Fruit fly (Drosophila melanogaster): ENCODE results near the gene Elp1.

The Elp1 gene

dm6 chr3R:11673955-11674663 lies 23.3 kb downstream of the Elp1 start, which contains the start of gene CG14715 (continued):
- TF ChIP-seq tio (GFP tag; optimal IDR thresholded peaks at IDR 0.05) (no peak), Hr39 (optimal IDR thresholded peaks at IDR 0.05) (no peak), CG2712 (tag; optimal IDR thresholded peaks at IDR 0.05) (peak; percentile 58), Bdp1 (GFP tag; optimal IDR thresholded peaks at IDR 0.05) (no peak), Oaz (GFP tag; IDR thresholded peaks at IDR 0.05) (no peak), CG17328 (GFP tag; IDR thresholded peaks at IDR 0.05) (no peak), Ets97D (GFP tag; optimal IDR thresholded peaks at IDR 0.05) (peak; percentile 53), wdn (GFP tag; IDR thresholded peaks at IDR 0.05) (no peak), Meics (GFP tag; optimal IDR thresholded peaks at IDR 0.05) (peak; percentile 6), CG6765 (GFP tag; optimal IDR thresholded peaks at IDR 0.05) (no peak), gt (GFP tag; IDR thresholded peaks at IDR 0.05) (no peak), CG12104 (GFP tag; optimal IDR thresholded peaks at IDR 0.05) (no peak), dati (GFP tag; IDR thresholded peaks at IDR 0.05) (no peak), eve (GFP tag; optimal IDR thresholded peaks at IDR 0.05) (no peak), CG11560 (tag; IDR thresholded peaks at IDR 0.05) (no peak), CG14667 (GFP tag; IDR thresholded peaks at IDR 0.05) (0 out of 2 replicates have a peak, but pooled peaks have one; percentile 7), kay (GFP tag; optimal IDR thresholded peaks at IDR 0.05) (peak; percentile 11), D (optimal IDR thresholded peaks at IDR 0.05) (no peak), D (GFP tag; optimal IDR thresholded peaks at IDR 0.05) (no peak), Adf1 (GFP tag; IDR thresholded peaks at IDR 0.05) (no peak), Mrtf (GFP tag; IDR thresholded peaks at IDR 0.05) (no peak), CG7372 (GFP tag; IDR thresholded peaks at IDR 0.05) (no peak), CG2116 (GFP tag; optimal IDR thresholded peaks at IDR 0.05) (peak; percentile 73), eyg (GFP tag; optimal IDR thresholded peaks at IDR 0.05) (no peak), CG4854 (GFP tag; optimal IDR thresholded peaks at IDR 0.05) (no peak), sr (GFP tag; IDR thresholded peaks at IDR 0.05) (no peak), lab (GFP tag; optimal IDR thresholded peaks at IDR 0.05) (no peak), Fer3 (tag; optimal IDR thresholded peaks at IDR 0.05) (peak; percentile 3), Hr3 (GFP tag; optimal IDR thresholded peaks at IDR 0.05) (peak; percentile 42), row (GFP tag; IDR thresholded peaks at IDR 0.05) (peak; percentile 82), Max (GFP tag; optimal IDR thresholded peaks at IDR 0.05) (peak; percentile 29), CG10267 (tag; optimal IDR thresholded peaks at IDR 0.05) (peak; percentile 70), bsh (GFP tag; optimal IDR thresholded peaks at IDR 0.05) (peak in 1 of 2 experiments; percentile 20), CG32772 (GFP tag; IDR thresholded peaks at IDR 0.05) (no peak), CG1792 (GFP tag; optimal IDR thresholded peaks at IDR 0.05) (no peak), Drgx (GFP tag; IDR thresholded peaks at IDR 0.05) (no peak), CG3995 (GFP tag; optimal IDR thresholded peaks at IDR 0.05) (peak; percentile 60), CG18619 (GFP tag; optimal IDR thresholded peaks at IDR 0.05) (no peak), slp2 (GFP tag; optimal IDR thresholded peaks at IDR 0.05) (peak; percentile 14), ranshi (GFP tag; IDR thresholded peaks at IDR 0.05) (peak; percentile 64), ken (GFP tag; IDR thresholded peaks at IDR 0.05) (no peak), CG32532 (GFP tag; IDR thresholded peaks at IDR 0.05) (peak; percentile 59), otp (GFP tag; IDR thresholded peaks at IDR 0.05) (no peak), Nf-YC (tag; optimal IDR thresholded peaks at IDR 0.05) (peak; percentile 46), sisA (GFP tag; IDR thresholded peaks at IDR 0.05) (peak; percentile 49), CG8290 (GFP tag; optimal IDR thresholded peaks at IDR 0.05) (peak; percentile 46), CG8290 (tag; optimal IDR thresholded peaks at IDR 0.05) (no peak), klu (GFP tag; IDR thresholded peaks at IDR 0.05) (no peak), CG8478 (optimal IDR thresholded peaks at IDR 0.05) (no peak), CG13894 (tag; optimal IDR thresholded peaks at IDR 0.05) (peak; percentile 4), CG9876 (GFP tag; optimal IDR thresholded peaks at IDR 0.05) (no peak), CG12769 (tag; optimal IDR thresholded peaks at IDR 0.05) (no peak), CG16813 (GFP tag; IDR thresholded peaks at IDR 0.05; ENCODE audit: partially characterized antibody) (peak; percentile 58)
